Fruit fly (Drosophila melanogaster): ENCODE data around the gene Trmt112.

DNA sequence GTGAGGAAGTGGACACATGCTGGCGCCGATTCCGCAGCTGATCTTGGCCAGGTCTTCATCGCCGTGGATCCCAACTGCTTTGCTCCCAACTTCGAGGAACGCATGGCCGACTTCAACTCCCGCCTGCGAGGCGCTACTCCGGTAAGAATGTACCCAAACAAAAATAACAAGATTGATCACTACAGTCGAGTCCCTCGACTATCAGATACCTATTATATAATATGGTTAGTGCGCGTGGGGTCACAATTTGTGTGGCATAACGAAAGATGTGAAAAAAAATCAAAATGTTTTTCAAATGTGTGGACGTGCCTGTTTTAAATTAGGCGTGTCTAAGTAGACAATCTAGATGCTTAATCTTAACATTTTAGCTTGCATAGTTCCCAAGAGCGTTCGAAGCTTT lies 10.2 kb downstream of the Trmt112 start:
- TF ChIP-seq tj (GFP tag; optimal IDR thresholded peaks at IDR 0.05) = no peak
- no peak for TF ChIP-seq CG12768 (GFP tag; optimal IDR thresholded peaks at IDR 0.05)
- no peak for TF ChIP-seq Hr96 (GFP tag; optimal IDR thresholded peaks at IDR 0.05)
- TF ChIP-seq Crg-1 (GFP tag; optimal IDR thresholded peaks at IDR 0.05) = no peak
- no peak for TF ChIP-seq CG5204 (GFP tag; optimal IDR thresholded peaks at IDR 0.05)
- no peak for TF ChIP-seq bab1 (GFP tag; optimal IDR thresholded peaks at IDR 0.05)
- no peak for TF ChIP-seq ovo (GFP tag; optimal IDR thresholded peaks at IDR 0.05)
- no peak for TF ChIP-seq cic (GFP tag; optimal IDR thresholded peaks at IDR 0.05)
- TF ChIP-seq toe (GFP tag; optimal IDR thresholded peaks at IDR 0.05) = no peak
- TF ChIP-seq kay (GFP tag; ENCODE audit: borderline replicate concordance) = no peak
- TF ChIP-seq CG11617 (GFP tag; optimal IDR thresholded peaks at IDR 0.05) = no peak
- TF ChIP-seq Clk (GFP tag; optimal IDR thresholded peaks at IDR 0.05) = no peak
